Worm (Caenorhabditis elegans) whole organism, late embryonic: Measurements from ENCODE around the gene rsks-1.

Experiments
- C08G9.2 ChIP-seq: sonication (generic microtip); optimal IDR thresholded peaks from 2 replicates; lab custom pipeline; 2016; ENCODE audit warnings: mild to moderate bottlenecking, missing genetic modification characterization, moderate library complexity, missing compliant biosample characterization
- ceh-2 ChIP-seq: sonication (generic microtip); optimal IDR thresholded peaks from 2 replicates; lab custom pipeline; 2016; ENCODE audit warnings: missing genotype, missing genetic modification characterization, missing compliant biosample characterization
- dve-1 ChIP-seq: sonication (generic microtip); optimal IDR thresholded peaks from 2 replicates; lab custom pipeline; 2017; ENCODE audit warnings: antibody characterized with exemption, mild to moderate bottlenecking, missing genetic modification characterization, missing compliant biosample characterization
- mec-3 ChIP-seq: sonication (generic microtip); optimal IDR thresholded peaks from 2 replicates; lab custom pipeline; 2016; ENCODE audit warnings: borderline replicate concordance, missing genetic modification characterization, missing compliant biosample characterization
- nhr-11 ChIP-seq: fragments of 150-350 bp; optimal IDR thresholded peaks from 2 replicates; lab custom pipeline; 2014; ENCODE audit warnings: missing biosample characterization, missing genetic modification characterization
- rnt-1 ChIP-seq: sonication (generic microtip); optimal IDR thresholded peaks from 2 replicates; lab custom pipeline; 2016; ENCODE audit warnings: missing genetic modification characterization, missing compliant biosample characterization

DNA sequence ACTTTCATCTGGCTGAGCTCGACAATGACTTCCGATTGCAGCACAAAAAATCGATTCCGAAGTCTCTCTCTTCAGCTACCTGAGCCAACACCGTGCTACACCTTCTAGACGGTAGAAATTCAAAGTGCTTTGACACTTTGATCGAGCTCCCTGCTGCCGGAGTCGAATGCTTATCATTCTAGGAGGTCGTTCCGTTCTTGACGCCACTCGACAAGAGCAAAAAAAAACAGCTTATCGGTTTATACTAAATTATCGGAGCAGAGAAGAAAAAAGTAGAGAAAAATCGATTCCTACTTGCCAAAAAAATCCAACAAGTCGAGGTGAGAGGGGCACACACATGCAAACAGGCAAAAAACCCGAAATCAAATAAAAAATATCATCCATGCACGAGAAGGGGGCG lies 23.6 kb downstream of the rsks-1 start:
- TF ChIP-seq rnt-1 (tag; lab: Kevin White, UChicago) (no peak), mec-3 (tag; lab: Kevin White, UChicago) (no peak), ceh-2 (tag; lab: Kevin White, UChicago) (no peak), dve-1 (no peak), C08G9.2 (tag; lab: Kevin White, UChicago) (no peak), nhr-11 (tag; lab: Kevin White, UChicago) (no peak)
